Worm (Caenorhabditis elegans) whole organism, L4 larva: Measurements from ENCODE around the gene gly-9.

Experiments
- D1046.2 ChIP-seq: fragments of 200-800 bp; sonication (Bioruptor generic); IDR thresholded peaks from 2 replicates; pipeline ENCODE4 v1.3.6; 2022; ENCODE audit warnings: missing genetic modification characterization, missing compliant biosample characterization
- ama-1 ChIP-seq: fragments of 150-350 bp; optimal IDR thresholded peaks from 2 replicates; lab custom pipeline; 2014; ENCODE audit warnings: inconsistent platforms, mixed read lengths
- ctbp-1 ChIP-seq: fragments of 200-800 bp; sonication (Bioruptor generic); IDR thresholded peaks from 2 replicates; pipeline ENCODE4 v1.3.6; 2022; ENCODE audit warnings: missing genetic modification reagents, missing genetic modification characterization, missing compliant biosample characterization
- lin-13 ChIP-seq: fragments of 150-350 bp; optimal IDR thresholded peaks from 2 replicates; lab custom pipeline; 2014; ENCODE audit warnings: missing biosample characterization, missing genetic modification reagents, missing genetic modification characterization
- mxl-2 ChIP-seq: fragments of 200-800 bp; sonication (Bioruptor generic); conservative IDR thresholded peaks from 2 replicates; pipeline ENCODE4 v1.3.6; 2022; ENCODE audit warnings: missing genetic modification reagents, missing genetic modification characterization, missing compliant biosample characterization
- nhr-11 ChIP-seq: fragments of 150-350 bp; optimal IDR thresholded peaks from 2 replicates; lab custom pipeline; 2014; ENCODE audit warnings: missing biosample characterization, missing genetic modification characterization

- TF ChIP-seq ama-1 (lab: Kevin White, UChicago), result no peak
- TF ChIP-seq mxl-2, result no peak
- no peak for TF ChIP-seq nhr-11
- no peak for TF ChIP-seq lin-13
- TF ChIP-seq ctbp-1 (GFP tag; lab: Robert Waterston, UW), result no peak
- no peak for TF ChIP-seq D1046.2 (GFP tag; lab: Robert Waterston, UW)
These were observed 45.7 kb upstream of the gly-9 start for ce11 chrIII:11336072-11336471.
